Worm (Caenorhabditis elegans) whole organism, dauer: ENCODE measurements around the gene F10G2.10.
"Not testable (repeated sequence)": the region's sequence is repeated elsewhere in the genome, so short reads cannot be mapped to it uniquely, and the experiment has no call there.

ENCODE experiments used
- unc-62 ChIP-seq: sonication (generic microtip); optimal IDR thresholded peaks from 2 replicates; lab custom pipeline; 2017; ENCODE audit warnings: missing biosample characterization, missing genetic modification reagents, missing genetic modification characterization

Gene F10G2.10

DNA sequence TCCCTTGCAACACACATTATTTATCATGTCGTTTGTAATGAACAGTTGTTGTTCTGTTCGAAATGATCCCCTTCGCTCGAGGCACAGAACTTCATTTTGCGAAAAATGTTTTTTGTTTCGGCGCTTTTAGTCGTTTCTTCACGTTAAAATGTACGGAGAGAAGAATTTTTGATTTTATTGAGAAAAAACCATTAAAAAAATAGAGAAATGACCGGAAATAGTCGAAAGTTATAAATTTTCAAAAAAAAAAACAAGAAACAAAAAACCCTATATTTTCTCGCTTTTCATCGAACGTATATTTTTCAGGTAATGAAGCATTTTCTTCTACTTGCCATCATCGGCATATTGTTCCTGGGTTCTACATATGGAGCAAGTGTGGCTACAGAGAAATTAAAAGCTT is 10.2 kb downstream of the F10G2.10 start, which contains the start of gene F10G2.1:
F10G2.1 (plus strand) TSS at position 301 of the 400 bp plus-strand sequence.
- TF ChIP-seq unc-62 (GFP tag; lab: Kevin White, UChicago), result no peak

DNA sequence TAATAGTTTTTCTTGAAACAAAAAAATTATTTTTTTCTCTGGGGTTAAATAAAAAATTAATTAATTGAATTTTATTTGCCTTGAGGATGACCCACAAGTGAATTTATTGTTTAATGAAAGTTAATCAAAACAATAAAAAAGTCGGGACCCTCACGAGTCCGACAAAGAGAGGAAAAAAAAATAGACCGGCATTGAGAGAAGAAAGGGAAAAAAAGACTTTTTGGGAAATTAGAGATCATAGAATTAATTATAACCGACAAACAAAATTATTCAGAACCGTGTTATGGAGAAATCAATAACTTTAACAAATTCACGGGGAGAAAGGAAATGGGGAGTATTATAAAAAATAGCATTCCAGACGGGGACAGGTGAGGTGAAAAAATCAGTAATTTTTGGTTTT is 15.2 kb downstream of the F10G2.10 start, which contains the start of gene F10G2.7:
F10G2.7 (minus strand) TSS at position 101 of the 400 bp plus-strand sequence.
- TF ChIP-seq unc-62 (GFP tag; lab: Kevin White, UChicago), result not testable (repeated sequence)

DNA sequence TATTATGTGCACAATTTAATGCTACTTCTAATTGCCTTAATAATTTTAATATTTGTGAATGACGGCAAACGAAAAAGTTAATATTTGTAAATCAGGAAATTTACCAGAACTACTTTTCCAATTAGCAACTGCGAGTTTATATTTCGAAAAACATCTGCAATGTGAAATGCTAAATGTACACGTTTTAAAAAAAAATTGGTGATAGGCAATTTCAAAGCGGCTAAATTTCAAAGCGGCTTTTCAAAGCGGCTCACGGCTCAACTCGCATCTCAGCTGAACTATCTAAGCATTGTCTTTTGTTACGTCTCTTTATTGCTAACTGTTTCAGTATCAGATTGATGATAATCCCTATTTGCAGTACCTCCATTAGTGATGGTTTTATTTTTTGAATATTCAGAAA is 17.8 kb downstream of the F10G2.10 start, which contains the start of gene srh-187:
srh-187 (minus strand) TSS at position 101 of the 400 bp plus-strand sequence.
- TF ChIP-seq unc-62 (GFP tag; lab: Kevin White, UChicago), result no peak

DNA sequence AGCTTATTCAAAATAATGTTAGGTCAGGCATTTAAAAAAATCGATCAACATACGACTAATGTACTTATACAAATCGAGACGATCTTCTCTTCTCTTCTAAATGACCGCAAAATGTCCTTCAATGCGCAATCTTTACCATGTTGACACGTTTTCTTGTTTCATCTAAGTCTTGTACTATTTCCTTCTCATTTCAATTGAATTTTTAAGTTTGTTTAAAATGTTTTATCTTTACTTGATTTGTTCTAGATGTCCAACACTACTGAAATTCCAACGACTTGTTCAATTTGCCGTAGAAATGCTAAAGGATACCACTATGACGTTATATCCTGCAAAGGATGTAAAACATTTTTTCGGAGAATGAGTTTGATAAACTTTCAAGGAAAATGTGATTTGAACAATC is 19.9 kb downstream of the F10G2.10 start, which contains the start of the genes nhr-263 and nhr-148:
nhr-263 (minus strand) TSS at position 101 of the 400 bp plus-strand sequence.
nhr-148 (plus strand) TSS at position 215 of the 400 bp plus-strand sequence.
- TF ChIP-seq unc-62 (GFP tag; lab: Kevin White, UChicago), result no peak

DNA sequence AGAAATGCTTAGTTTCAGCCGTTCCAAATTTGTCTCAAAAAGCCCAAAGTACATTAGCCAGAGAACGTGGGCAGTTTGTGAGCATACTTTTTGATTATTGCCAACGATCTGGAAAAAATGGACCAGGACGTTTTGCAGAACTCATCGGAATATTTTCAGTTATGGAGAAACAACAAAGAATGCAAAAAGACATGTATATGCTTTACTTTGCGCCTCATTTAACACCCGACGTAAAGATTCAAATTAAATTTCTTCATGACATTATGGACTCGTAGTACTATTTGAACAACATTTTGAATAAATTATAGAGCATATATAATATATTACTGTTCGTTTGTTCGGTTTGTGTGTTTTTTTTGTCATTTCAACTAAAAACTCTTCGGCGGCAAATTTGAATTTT is 21.5 kb downstream of the F10G2.10 start, which contains the start of gene srh-244:
srh-244 (plus strand) TSS at position 301 of the 400 bp plus-strand sequence.
- TF ChIP-seq unc-62 (GFP tag; lab: Kevin White, UChicago), result no peak

DNA sequence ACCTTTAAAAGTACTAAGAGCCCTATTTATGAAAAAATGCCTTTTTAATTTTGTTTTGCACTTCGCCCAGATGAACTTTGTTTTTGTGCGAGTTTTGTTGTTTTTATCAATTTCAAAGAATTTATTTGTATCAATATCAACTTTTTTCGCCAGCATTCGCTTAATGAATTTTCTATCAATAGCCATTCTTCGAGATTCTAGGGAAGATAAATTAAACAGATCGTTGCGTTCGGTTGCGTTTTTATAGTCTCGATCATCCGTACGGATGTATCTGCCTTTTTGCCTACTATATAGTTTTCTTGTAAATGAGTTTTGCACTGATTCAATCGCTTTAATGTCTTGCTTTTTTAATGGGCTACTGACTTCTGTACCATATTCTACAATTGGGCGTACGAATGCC is 23.5 kb downstream of the F10G2.10 start, which contains the start of gene nhr-147:
nhr-147 (plus strand) TSS at position 301 of the 400 bp plus-strand sequence.
- not testable (repeated sequence) for TF ChIP-seq unc-62 (GFP tag; lab: Kevin White, UChicago)

DNA sequence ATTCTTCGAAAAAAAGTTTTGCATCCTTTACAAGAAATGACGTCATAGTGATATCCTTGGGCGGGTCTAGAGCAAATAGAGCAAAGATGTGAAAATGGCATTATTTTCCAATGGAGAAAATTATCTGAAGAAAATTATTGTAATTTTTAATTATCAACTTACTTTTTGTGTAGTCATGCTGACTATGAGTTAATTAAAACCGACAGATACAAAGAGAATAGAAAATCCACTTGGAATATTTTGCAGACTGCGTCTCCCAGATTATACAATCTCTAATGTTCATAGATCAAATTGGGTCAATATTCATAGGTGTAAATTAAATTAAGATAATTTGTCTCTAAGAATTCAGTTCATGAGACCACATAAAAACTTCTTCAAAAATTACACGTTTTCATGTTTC is 27.5 kb downstream of the F10G2.10 start, which contains the start of gene nhr-149:
nhr-149 (minus strand) TSS at position 101 of the 400 bp plus-strand sequence.
- no peak for TF ChIP-seq unc-62 (GFP tag; lab: Kevin White, UChicago)

DNA sequence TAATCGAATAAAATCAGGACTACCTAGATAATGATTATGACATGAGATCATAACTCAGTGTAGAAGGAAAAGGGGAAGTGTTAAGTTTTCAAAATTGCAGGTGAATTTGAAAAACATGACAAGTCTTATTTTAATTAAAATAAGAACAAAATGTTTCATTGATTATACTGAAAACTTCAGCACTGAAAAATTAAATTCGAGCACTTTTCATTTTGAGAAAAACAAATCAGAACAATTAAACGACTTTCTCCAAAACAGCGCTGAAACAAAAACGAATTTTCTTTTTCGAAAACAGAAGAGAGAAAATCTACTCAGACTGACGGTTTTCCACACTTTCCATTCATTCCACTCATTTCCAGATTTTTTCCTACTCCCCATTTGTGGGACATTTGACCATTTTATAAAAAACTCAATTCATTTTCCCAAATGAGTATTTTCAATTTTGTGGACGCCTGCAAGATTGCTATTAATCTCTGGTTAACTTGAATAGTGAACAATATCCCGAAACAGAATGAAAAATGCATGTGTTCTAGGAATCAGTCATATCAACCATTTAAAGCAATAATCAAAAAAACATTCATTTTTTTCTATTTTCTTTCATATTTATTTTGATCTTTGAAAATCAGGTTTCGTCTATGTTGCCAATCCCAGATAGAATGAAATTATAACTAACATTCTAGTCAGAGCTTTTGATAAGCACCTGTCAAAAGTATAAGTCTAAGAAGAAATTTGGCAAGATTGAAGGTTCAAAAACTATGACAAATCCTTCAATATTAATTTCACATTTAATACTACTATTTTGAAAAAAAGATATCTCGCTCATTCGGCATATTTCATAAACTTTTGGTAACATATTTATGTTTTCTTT is 30.4 kb downstream of the F10G2.10 start, which contains the start of the genes srh-231 and srh-275:
srh-231 (minus strand) TSS at position 51 of the 868 bp plus-strand sequence.
srh-275 (plus strand) TSS at position 818 of the 868 bp plus-strand sequence.
- TF ChIP-seq unc-62 (GFP tag; lab: Kevin White, UChicago), result no peak

DNA sequence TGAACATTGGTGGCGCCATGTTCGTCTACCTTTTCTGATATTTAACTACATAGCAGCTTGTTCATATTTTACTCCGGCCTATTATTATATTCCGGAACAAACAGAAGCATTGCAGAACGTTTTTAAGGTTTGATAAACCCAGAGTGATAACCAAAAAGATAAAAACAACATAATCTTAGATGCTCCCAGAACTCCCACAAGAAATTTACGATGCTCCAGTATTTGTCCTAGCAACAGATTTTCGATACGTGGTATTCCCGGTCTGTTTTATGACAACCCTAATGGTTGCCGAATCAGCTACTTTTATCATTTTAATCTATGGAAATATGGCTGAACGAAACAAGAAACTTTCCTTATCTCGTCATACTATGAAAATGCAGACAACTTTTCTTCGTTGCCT is 31.6 kb downstream of the F10G2.10 start:
- TF ChIP-seq unc-62 (GFP tag; lab: Kevin White, UChicago), result no peak

DNA sequence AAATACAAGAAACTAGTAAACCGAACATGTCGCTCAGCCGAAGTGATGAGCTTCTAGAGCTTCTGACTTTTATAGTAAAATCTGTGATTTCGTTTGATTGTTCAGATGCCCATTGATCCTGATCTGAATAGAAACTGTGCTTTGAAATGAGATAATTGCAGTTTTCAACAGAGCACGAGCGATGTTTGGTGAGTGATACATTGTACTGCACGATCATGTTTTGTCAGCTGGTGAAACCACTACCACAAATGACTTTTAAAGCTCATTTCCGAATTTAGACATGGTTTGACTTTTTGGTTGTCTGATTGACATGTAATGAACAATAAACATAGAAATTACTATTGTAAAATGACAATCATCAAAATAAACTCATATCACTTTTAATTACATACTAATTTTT is 33.4 kb downstream of the F10G2.10 start, which contains the start of gene tag-293:
tag-293 (minus strand) TSS at position 101 of the 400 bp plus-strand sequence.
- no peak for TF ChIP-seq unc-62 (GFP tag; lab: Kevin White, UChicago)

DNA sequence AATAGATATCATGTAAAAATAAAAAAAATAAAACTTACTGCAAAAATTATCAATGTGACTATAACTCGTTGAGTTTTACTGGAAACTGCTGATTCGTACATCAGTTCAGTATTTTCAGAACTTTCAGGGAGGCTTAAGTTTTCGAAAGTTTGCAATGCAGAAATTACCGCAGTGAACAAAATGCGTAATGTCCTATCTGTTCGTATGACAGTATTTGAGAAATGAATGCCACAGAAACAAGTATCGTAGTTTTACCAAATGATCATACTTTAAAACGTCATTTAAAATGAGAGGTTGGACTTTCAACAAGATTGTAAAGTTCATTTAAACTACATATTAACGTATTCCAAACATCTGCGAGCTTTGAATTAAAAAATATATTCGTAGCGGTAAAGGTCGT is 34.7 kb downstream of the F10G2.10 start, which contains the start of gene C03G6.21:
C03G6.21 (minus strand) TSS at position 101 of the 400 bp plus-strand sequence.
- no peak for TF ChIP-seq unc-62 (GFP tag; lab: Kevin White, UChicago)

DNA sequence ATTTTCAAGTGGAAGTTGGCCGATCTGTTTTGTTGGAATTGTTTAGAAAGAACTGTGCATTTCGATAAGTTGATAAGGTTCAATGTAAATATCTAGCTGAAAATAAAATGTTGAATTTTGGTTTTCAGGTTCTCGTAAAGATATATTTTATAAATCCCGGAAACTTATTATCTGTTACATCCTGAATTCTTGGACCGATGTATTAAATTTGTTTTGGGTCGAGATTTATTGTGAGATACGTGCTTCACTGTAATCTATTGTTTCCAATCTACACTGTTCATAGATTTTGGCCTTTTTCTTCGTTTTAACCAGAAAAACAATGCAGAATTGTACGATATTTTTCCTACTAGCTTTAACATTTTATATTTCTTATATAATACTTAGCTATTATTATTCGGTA is 35.1 kb downstream of the F10G2.10 start, which contains the start of gene C03G6.6:
C03G6.6 (plus strand) TSS at position 301 of the 400 bp plus-strand sequence.
- no peak for TF ChIP-seq unc-62 (GFP tag; lab: Kevin White, UChicago)

DNA sequence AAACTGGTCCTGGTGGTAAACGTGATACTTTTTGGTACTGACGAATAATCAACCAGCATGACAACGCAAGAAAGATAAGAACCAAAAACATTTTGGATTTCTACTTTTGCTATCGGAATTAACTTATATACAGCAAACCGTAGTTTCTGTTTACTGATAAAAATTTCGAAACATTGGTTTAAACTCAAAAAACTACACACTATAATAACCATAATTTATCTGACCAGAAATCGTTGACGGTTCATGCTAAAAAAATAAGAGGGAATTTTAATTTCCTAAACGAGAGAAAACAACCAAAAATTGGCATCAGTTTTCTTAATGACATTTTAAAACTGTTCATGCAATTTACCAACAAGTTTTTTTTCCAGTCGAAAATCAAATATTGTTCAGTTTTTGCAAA is 39.7 kb downstream of the F10G2.10 start, which contains the start of gene cyp-35A1:
cyp-35A1 (minus strand) TSS at position 101 of the 400 bp plus-strand sequence.
- TF ChIP-seq unc-62 (GFP tag; lab: Kevin White, UChicago), result no peak

DNA sequence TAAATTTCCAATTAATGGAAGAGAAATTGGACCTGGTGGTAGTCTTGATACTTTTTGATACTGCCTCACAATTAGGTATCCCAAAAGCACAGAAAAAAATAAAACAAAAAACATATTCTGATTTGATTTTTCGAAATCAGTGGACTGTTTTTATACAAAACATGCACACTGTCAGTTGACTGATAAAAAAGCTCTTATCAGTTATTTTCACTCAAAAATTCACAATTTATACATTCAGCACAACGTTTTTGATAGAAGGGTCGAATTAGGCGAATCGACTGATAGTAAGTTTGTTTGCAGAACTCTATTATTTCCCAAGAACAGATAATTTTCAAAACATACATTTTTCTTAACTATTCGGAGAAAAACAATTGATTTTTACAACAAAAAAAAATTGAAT is 42.0 kb downstream of the F10G2.10 start, which contains the start of gene cyp-35A2:
cyp-35A2 (minus strand) TSS at position 124 of the 400 bp plus-strand sequence.
- no peak for TF ChIP-seq unc-62 (GFP tag; lab: Kevin White, UChicago)

DNA sequence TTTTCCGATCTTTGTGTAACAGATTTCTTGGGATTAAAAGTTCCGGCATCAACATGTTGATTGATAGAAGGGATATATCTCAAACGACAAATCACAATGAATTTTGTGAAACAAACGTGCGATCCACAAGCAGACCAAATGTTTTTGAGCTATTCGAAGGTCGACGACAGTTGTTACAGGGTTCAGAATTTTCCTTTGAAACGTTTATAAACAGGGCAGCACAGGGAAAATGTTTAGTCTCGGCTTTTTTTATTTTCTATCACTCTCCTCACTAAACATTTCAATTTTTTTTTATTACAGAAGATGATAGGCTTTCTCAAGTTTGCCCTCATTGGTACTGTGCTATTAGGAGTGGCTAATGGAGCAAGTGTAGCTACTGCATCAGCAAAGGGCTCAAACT is 42.9 kb downstream of the F10G2.10 start, which contains the start of gene exc-13:
exc-13 (plus strand) TSS at position 301 of the 400 bp plus-strand sequence.
- TF ChIP-seq unc-62 (GFP tag; lab: Kevin White, UChicago), result no peak
